Fruit fly (Drosophila melanogaster) whole organism, wandering third instar larva: Measurements from ENCODE around the gene slam.

ENCODE experiments used
- Dif ChIP-seq: fragments of 200-275, 200-300 bp; sonication (Bioruptor generic); optimal IDR thresholded peaks from 2 replicates; lab custom pipeline; 2018; ENCODE audit warnings: missing biosample characterization, missing genetic modification characterization; ENCODE audit not compliant: partially characterized antibody
- Mio ChIP-seq: sonication (Bioruptor generic); optimal IDR thresholded peaks from 2 replicates; lab custom pipeline; 2016; ENCODE audit warnings: missing biosample characterization, missing genetic modification characterization
- br ChIP-seq: fragments of 200-800 bp; sonication (Bioruptor generic); optimal IDR thresholded peaks from 2 replicates; lab custom pipeline; 2016; ENCODE audit warnings: missing biosample characterization, missing genetic modification characterization
- dl ChIP-seq, 2 experiments: fragments of 175-275, 200-275 bp in 1 of 2; fragments of 200-275 bp in 1 of 2; sonication (Bioruptor generic); optimal IDR thresholded peaks; lab custom pipeline; 2018; ENCODE audit warnings: mild to moderate bottlenecking in 2 of 2, missing biosample characterization in 2 of 2, missing genetic modification characterization in 2 of 2, moderate library complexity in 2 of 2; ENCODE audit not compliant: partially characterized antibody in 2 of 2, insufficient read depth in 1 of 2
- jim ChIP-seq: fragments of 175-275, 200-325 bp; sonication (Bioruptor generic); optimal IDR thresholded peaks from 2 replicates; lab custom pipeline; 2016; ENCODE audit warnings: missing biosample characterization, mild to moderate bottlenecking, missing genetic modification characterization
- pan ChIP-seq: fragments of >200 bp; optimal IDR thresholded peaks from 2 replicates; lab custom pipeline; 2017
- psq ChIP-seq: fragments of 200-800 bp; sonication (Bioruptor generic); optimal IDR thresholded peaks from 3 replicates; lab custom pipeline; 2017; ENCODE audit warnings: missing biosample characterization, mild to moderate bottlenecking, missing genetic modification characterization, moderate library complexity
- sage ChIP-seq: fragments of 200-800 bp; sonication (Bioruptor generic); optimal IDR thresholded peaks from 2 replicates; lab custom pipeline; 2016; ENCODE audit warnings: missing biosample characterization, mild to moderate bottlenecking, missing genetic modification characterization

DNA sequence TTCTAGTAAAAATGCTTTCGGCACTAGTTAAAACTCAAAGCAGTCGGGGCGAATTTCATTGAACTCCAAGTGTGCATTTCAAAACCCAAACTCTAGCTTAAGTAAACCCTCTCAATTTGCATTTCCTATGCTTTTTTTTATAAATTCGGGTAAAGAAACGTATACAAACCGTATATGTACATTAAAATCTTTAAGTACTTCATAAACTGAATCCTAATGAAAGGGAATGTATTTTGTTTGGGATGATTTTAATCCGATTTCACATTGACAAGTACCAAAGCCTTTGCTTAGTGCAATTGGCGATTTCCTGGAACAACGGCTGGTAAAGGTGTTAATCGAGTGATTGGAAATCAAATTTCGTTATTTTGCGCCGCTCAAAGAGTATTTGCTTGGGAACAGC lies 30.9 kb upstream of the slam start:
- TF ChIP-seq sage (GFP tag; lab: Kevin White, UChicago) = no peak
- TF ChIP-seq Mio = no peak
- TF ChIP-seq dl (GFP tag; optimal IDR thresholded peaks at IDR 0.05; lab: Kevin White, UChicago; ENCODE audit: insufficient read depth in 1 of 2, partially characterized antibody in 2 of 2) = no peak
- no peak for TF ChIP-seq br (GFP tag; lab: Kevin White, UChicago)
- TF ChIP-seq jim (GFP tag; lab: Kevin White, UChicago) = no peak
- no peak for TF ChIP-seq pan (lab: Kevin White, UChicago)
- no peak for TF ChIP-seq psq
- no peak for TF ChIP-seq Dif (GFP tag; lab: Kevin White, UChicago)
